Worm (Caenorhabditis elegans) whole organism, young adult: ENCODE results near the gene math-23.
"Not testable (repeated sequence)": the region's sequence is repeated elsewhere in the genome, so short reads cannot be mapped to it uniquely, and the experiment has no call there.

Experiments used
- B0019.2 ChIP-seq: fragments of 200-800 bp; sonication (Bioruptor generic); conservative IDR thresholded peaks from 2 replicates; pipeline ENCODE4 v1.3.6; 2022; ENCODE audit warnings: missing genetic modification reagents, missing genetic modification characterization, missing compliant biosample characterization
- D2030.7 ChIP-seq: fragments of 200-800 bp; sonication (Bioruptor generic); IDR thresholded peaks from 2 replicates; pipeline ENCODE4 v1.3.6; 2022; ENCODE audit warnings: missing genetic modification reagents, missing genetic modification characterization, missing compliant biosample characterization
- F10E7.11 ChIP-seq: sonication (generic microtip); optimal IDR thresholded peaks from 2 replicates; lab custom pipeline; 2017; ENCODE audit warnings: mild to moderate bottlenecking, missing genetic modification characterization, moderate library complexity, missing compliant biosample characterization
- F22D6.2 ChIP-seq: sonication (generic microtip); optimal IDR thresholded peaks from 2 replicates; lab custom pipeline; 2016; ENCODE audit warnings: mild to moderate bottlenecking, missing genetic modification characterization, missing compliant biosample characterization
- F33H1.4 ChIP-seq: fragments of 200-800 bp; sonication (Bioruptor generic); IDR thresholded peaks from 2 replicates; pipeline ENCODE4 v1.3.6; 2022; ENCODE audit warnings: missing genetic modification reagents, missing genetic modification characterization, missing compliant biosample characterization
- F39B2.1 ChIP-seq: fragments of 200-800 bp; sonication (Bioruptor generic); IDR thresholded peaks from 2 replicates; pipeline ENCODE4 v1.3.6; 2022; ENCODE audit warnings: missing genetic modification reagents, missing genetic modification characterization, missing compliant biosample characterization
- F49E8.2 ChIP-seq: sonication (generic microtip); optimal IDR thresholded peaks from 3 replicates; lab custom pipeline; 2017; ENCODE audit warnings: missing genetic modification characterization, mild to moderate bottlenecking, missing compliant biosample characterization, antibody characterized with exemption, moderate library complexity; ENCODE audit not compliant: insufficient read depth
- F52B5.7 ChIP-seq: sonication (generic microtip); optimal IDR thresholded peaks from 2 replicates; lab custom pipeline; 2016; ENCODE audit warnings: mild to moderate bottlenecking, missing genetic modification characterization, missing compliant biosample characterization
- F55B11.4 ChIP-seq: sonication (generic microtip); optimal IDR thresholded peaks from 2 replicates; lab custom pipeline; 2016; ENCODE audit warnings: missing compliant biosample characterization, missing genetic modification characterization, borderline replicate concordance; ENCODE audit not compliant: insufficient read depth
- Y53F4B.3 ChIP-seq: fragments of 200-800 bp; sonication (Bioruptor generic); IDR thresholded peaks from 2 replicates; pipeline ENCODE4 v1.3.6; 2022; ENCODE audit warnings: missing genetic modification reagents, missing genetic modification characterization, missing compliant biosample characterization
- Y53G8AR.9 ChIP-seq: fragments of 200-800 bp; sonication (Bioruptor generic); conservative IDR thresholded peaks from 2 replicates; pipeline ENCODE4 v1.3.6; 2022; ENCODE audit warnings: missing genetic modification reagents, missing genetic modification characterization, missing compliant biosample characterization
- Y67H2A.10 ChIP-seq: fragments of 200-800 bp; sonication (Bioruptor generic); conservative IDR thresholded peaks from 2 replicates; pipeline ENCODE4 v1.3.6; 2022; ENCODE audit warnings: missing genetic modification reagents, missing genetic modification characterization, missing compliant biosample characterization
- ZK185.1 ChIP-seq: sonication (generic microtip); optimal IDR thresholded peaks from 2 replicates; lab custom pipeline; 2016; ENCODE audit warnings: mild to moderate bottlenecking, missing genetic modification characterization, missing compliant biosample characterization; ENCODE audit not compliant: poor library complexity, severe bottlenecking
- attf-5 ChIP-seq: fragments of 200-800 bp; sonication (Bioruptor generic); optimal IDR thresholded peaks from 2 replicates; lab custom pipeline; 2018; ENCODE audit warnings: mild to moderate bottlenecking, missing genetic modification characterization, missing compliant biosample characterization
- attf-6 ChIP-seq: fragments of 200-800 bp; sonication (Bioruptor generic); IDR thresholded peaks from 2 replicates; pipeline ENCODE4 v1.3.6; 2022; ENCODE audit warnings: missing genetic modification reagents, missing genetic modification characterization, missing compliant biosample characterization
- bed-2 ChIP-seq: fragments of 200-800 bp; sonication (Bioruptor generic); IDR thresholded peaks from 2 replicates; pipeline ENCODE4 v1.3.6; 2022; ENCODE audit warnings: missing genetic modification reagents, missing genetic modification characterization, missing compliant biosample characterization
- ceh-27 ChIP-seq: fragments of 200-800 bp; sonication (Bioruptor generic); optimal IDR thresholded peaks from 2 replicates; lab custom pipeline; 2018; ENCODE audit warnings: mild to moderate bottlenecking, missing genetic modification characterization, moderate library complexity, missing compliant biosample characterization
- ceh-40 ChIP-seq: fragments of 200-800 bp; sonication (Bioruptor generic); IDR thresholded peaks from 2 replicates; pipeline ENCODE4 v1.3.6; 2022; ENCODE audit warnings: missing genetic modification characterization, missing compliant biosample characterization
- chd-7 ChIP-seq: sonication (generic microtip); optimal IDR thresholded peaks from 2 replicates; lab custom pipeline; 2016; ENCODE audit warnings: mild to moderate bottlenecking, missing genetic modification characterization, moderate library complexity, missing compliant biosample characterization
- die-1 ChIP-seq: sonication (generic microtip); optimal IDR thresholded peaks from 2 replicates; lab custom pipeline; 2016; ENCODE audit warnings: missing genotype, mild to moderate bottlenecking, missing genetic modification characterization, missing compliant biosample characterization
- dox-1 ChIP-seq: fragments of 200-800 bp; sonication (Bioruptor generic); IDR thresholded peaks from 2 replicates; pipeline ENCODE4 v1.3.6; 2022; ENCODE audit warnings: missing genetic modification reagents, missing genetic modification characterization, missing compliant biosample characterization
- him-1 ChIP-seq: sonication (generic microtip); optimal IDR thresholded peaks from 2 replicates; lab custom pipeline; 2016; ENCODE audit warnings: missing genotype, missing genetic modification reagents, missing genetic modification characterization, missing compliant biosample characterization
- hlh-26 ChIP-seq: fragments of 200-800 bp; sonication (Bioruptor generic); conservative IDR thresholded peaks from 2 replicates; pipeline ENCODE4 v1.3.6; 2022; ENCODE audit warnings: missing genetic modification reagents, missing genetic modification characterization, missing compliant biosample characterization
- hmg-20 ChIP-seq: fragments of 200-800 bp; sonication (Bioruptor generic); IDR thresholded peaks from 2 replicates; pipeline ENCODE4 v1.3.6; 2022; ENCODE audit warnings: missing genetic modification reagents, missing genetic modification characterization, missing compliant biosample characterization
- hsf-1 ChIP-seq: fragments of 200-800 bp; sonication (Bioruptor generic); IDR thresholded peaks from 2 replicates; pipeline ENCODE4 v1.3.6; 2022; ENCODE audit warnings: missing genetic modification reagents, missing genetic modification characterization, missing compliant biosample characterization
- let-607 ChIP-seq, 2 experiments: fragments of 200-800 bp in 1 of 2; sonication (Bioruptor generic) in 1 of 2; sonication (generic microtip) in 1 of 2; optimal IDR thresholded peaks; 2 replicates each; lab custom pipeline; 2016 to 2018; ENCODE audit warnings: mild to moderate bottlenecking in 2 of 2, missing compliant biosample characterization in 2 of 2, missing genetic modification characterization in 2 of 2, moderate library complexity in 2 of 2, missing genotype in 1 of 2
- lin-26 ChIP-seq: fragments of 200-800 bp; sonication (Bioruptor generic); IDR thresholded peaks from 2 replicates; pipeline ENCODE4 v1.3.6; 2022; ENCODE audit warnings: missing genetic modification reagents, missing genetic modification characterization, missing compliant biosample characterization
- lin-40 ChIP-seq: sonication (generic microtip); optimal IDR thresholded peaks from 2 replicates; lab custom pipeline; 2016; ENCODE audit warnings: missing genetic modification characterization, mild to moderate bottlenecking, missing compliant biosample characterization, missing genotype, missing genetic modification reagents
- lir-1 ChIP-seq: fragments of 200-800 bp; sonication (Bioruptor generic); conservative IDR thresholded peaks from 2 replicates; pipeline ENCODE4 v1.3.6; 2022; ENCODE audit warnings: missing genetic modification reagents, missing genetic modification characterization, missing compliant biosample characterization
- lsl-1 ChIP-seq: fragments of 200-800 bp; sonication (Bioruptor generic); optimal IDR thresholded peaks from 2 replicates; lab custom pipeline; 2018; ENCODE audit warnings: mild to moderate bottlenecking, missing genetic modification characterization, moderate library complexity, missing compliant biosample characterization
- madf-10 ChIP-seq: sonication (generic microtip); optimal IDR thresholded peaks from 2 replicates; lab custom pipeline; 2016; ENCODE audit warnings: mild to moderate bottlenecking, missing genetic modification characterization, missing compliant biosample characterization
- madf-6 ChIP-seq: fragments of 200-800 bp; sonication (Bioruptor generic); IDR thresholded peaks from 2 replicates; pipeline ENCODE4 v1.3.6; 2022; ENCODE audit warnings: missing genetic modification reagents, missing genetic modification characterization, missing compliant biosample characterization
- mxl-1 ChIP-seq: sonication (generic microtip); optimal IDR thresholded peaks from 2 replicates; lab custom pipeline; 2016; ENCODE audit warnings: missing genetic modification characterization, missing compliant biosample characterization
- nfya-2 ChIP-seq: fragments of 200-800 bp; sonication (Bioruptor generic); IDR thresholded peaks from 2 replicates; pipeline ENCODE4 v1.3.6; 2022; ENCODE audit warnings: missing genetic modification reagents, missing genetic modification characterization, missing compliant biosample characterization
- nhr-120 ChIP-seq: fragments of 200-800 bp; sonication (Bioruptor generic); IDR thresholded peaks from 2 replicates; pipeline ENCODE4 v1.3.6; 2022; ENCODE audit warnings: missing genetic modification characterization, missing compliant biosample characterization
- nhr-27 ChIP-seq: fragments of 200-800 bp; sonication (Bioruptor generic); optimal IDR thresholded peaks from 2 replicates; lab custom pipeline; 2018; ENCODE audit warnings: mild to moderate bottlenecking, missing genetic modification characterization, moderate library complexity, missing compliant biosample characterization
- nhr-80 ChIP-seq: sonication (generic microtip); optimal IDR thresholded peaks from 2 replicates; lab custom pipeline; 2016; ENCODE audit warnings: missing genetic modification characterization, missing compliant biosample characterization
- nhr-90 ChIP-seq: sonication (generic microtip); optimal IDR thresholded peaks from 2 replicates; lab custom pipeline; 2016; ENCODE audit warnings: missing genotype, mild to moderate bottlenecking, missing genetic modification characterization, missing compliant biosample characterization
- snpc-1.1 ChIP-seq: sonication (generic microtip); optimal IDR thresholded peaks from 2 replicates; lab custom pipeline; 2017; ENCODE audit warnings: missing genetic modification characterization, mild to moderate bottlenecking, missing compliant biosample characterization, antibody characterized with exemption, moderate library complexity, missing genotype, missing genetic modification reagents; ENCODE audit not compliant: insufficient read depth
- snpc-4 ChIP-seq, 5 experiments: fragments of 150-350 bp in 1 of 5; sonication (generic microtip) in 4 of 5; optimal IDR thresholded peaks; 2 replicates each; lab custom pipeline; 2014 to 2018; ENCODE audit warnings: missing genetic modification characterization in 5 of 5, missing biosample characterization in 3 of 5, antibody characterized with exemption in 2 of 5, mild to moderate bottlenecking in 2 of 5, missing compliant biosample characterization in 2 of 5, missing genotype in 2 of 5, moderate library complexity in 2 of 5, missing genetic modification reagents in 1 of 5
- tbp1 ChIP-seq: fragments of 200-800 bp; sonication (Bioruptor generic); optimal IDR thresholded peaks from 2 replicates; lab custom pipeline; 2018; ENCODE audit warnings: mild to moderate bottlenecking, missing genetic modification characterization, missing compliant biosample characterization
- tbx-9 ChIP-seq: sonication (generic microtip); optimal IDR thresholded peaks from 2 replicates; lab custom pipeline; 2016; ENCODE audit warnings: borderline replicate concordance, missing genetic modification characterization, inconsistent platforms, missing compliant biosample characterization
- unc-62 ChIP-seq: fragments of 150-350 bp; optimal IDR thresholded peaks from 2 replicates; lab custom pipeline; 2014; ENCODE audit warnings: missing biosample characterization, missing genetic modification reagents, missing genetic modification characterization
- xnd-1 ChIP-seq: sonication (generic microtip); optimal IDR thresholded peaks from 2 replicates; lab custom pipeline; 2016; ENCODE audit warnings: missing genotype, missing genetic modification reagents, missing genetic modification characterization, missing compliant biosample characterization
- ztf-28 ChIP-seq: fragments of 200-800 bp; sonication (Bioruptor generic); IDR thresholded peaks from 2 replicates; pipeline ENCODE4 v1.3.6; 2022; ENCODE audit warnings: missing genetic modification reagents, missing genetic modification characterization, missing compliant biosample characterization

math-23 gene

ce11 chrII:1946427-1946826 is 44.3 kb downstream of the math-23 start, which contains the start of gene math-48:
TSS of gene math-48 (minus strand) at chrII:1946527.
- TF ChIP-seq him-1 (tag; lab: Kevin White, UChicago) (no peak), chd-7 (tag; lab: Kevin White, UChicago) (no peak), xnd-1 (tag; lab: Kevin White, UChicago) (no peak), nhr-27 (tag; lab: Kevin White, UChicago) (no peak), lsl-1 (no peak), snpc-4 (GFP tag; optimal IDR thresholded peaks at IDR 0.05; lab: Kevin White, UChicago) (no peak), snpc-4 (tag; optimal IDR thresholded peaks at IDR 0.05; lab: Kevin White, UChicago) (no peak), Y53F4B.3 (no peak), bed-2 (GFP tag; lab: Robert Waterston, UW) (no peak), hmg-20 (GFP tag; lab: Robert Waterston, UW) (no peak), F52B5.7 (tag; lab: Kevin White, UChicago) (no peak), tbx-9 (tag; lab: Kevin White, UChicago) (no peak), unc-62 (GFP tag; lab: Kevin White, UChicago) (no peak), ceh-27 (GFP tag; lab: Kevin White, UChicago) (no peak), nfya-2 (GFP tag; lab: Robert Waterston, UW) (no peak), attf-6 (GFP tag; lab: Robert Waterston, UW) (no peak), attf-5 (GFP tag; lab: Kevin White, UChicago) (no peak), lir-1 (no peak), hsf-1 (GFP tag; lab: Robert Waterston, UW) (no peak), hlh-26 (GFP tag; lab: Robert Waterston, UW) (no peak)

DNA sequence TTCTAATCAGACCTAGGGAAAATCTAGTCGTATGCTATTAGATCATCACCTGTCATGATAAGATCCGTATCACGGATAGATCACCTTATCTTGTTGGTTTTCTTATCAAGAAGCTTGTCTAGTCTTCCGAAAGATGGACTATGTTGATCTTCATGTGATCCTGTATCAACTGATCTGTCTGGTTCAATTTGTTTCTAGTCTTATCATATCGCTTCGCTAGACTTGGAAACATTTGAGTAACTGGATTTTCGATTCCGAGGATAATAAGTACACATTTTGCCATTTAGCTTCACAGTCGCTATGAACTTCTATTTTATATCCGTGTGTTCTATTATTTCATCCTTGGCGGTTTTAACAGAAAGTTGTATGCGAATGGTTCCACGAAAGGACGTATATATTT is 46.3 kb downstream of the math-23 start, which contains the start of gene ZK250.2:
ZK250.2 (plus strand) TSS at position 301 of the 400 bp plus-strand sequence.
- not testable (repeated sequence) for TF ChIP-seq tbp1 (GFP tag; lab: Kevin White, UChicago); B0019.2 (GFP tag; lab: Robert Waterston, UW); F49E8.2 (tag; lab: Kevin White, UChicago)

- 0 out of 2 replicates have a peak, but pooled peaks have one; percentile 52 for TF ChIP-seq Y53G8AR.9 (GFP tag; lab: Robert Waterston, UW)
- TF ChIP-seq F10E7.11 (tag; lab: Kevin White, UChicago) = no peak
- no peak for TF ChIP-seq let-607 (tag; optimal IDR thresholded peaks at IDR 0.05; lab: Kevin White, UChicago)
- no peak for TF ChIP-seq ceh-40
- no peak for TF ChIP-seq F22D6.2 (tag; lab: Kevin White, UChicago)
- no peak for TF ChIP-seq F33H1.4 (GFP tag; lab: Robert Waterston, UW)
- no peak for TF ChIP-seq mxl-1 (tag; lab: Kevin White, UChicago)
- no peak for TF ChIP-seq lin-40 (tag; lab: Kevin White, UChicago)
- no peak for TF ChIP-seq madf-10 (tag; lab: Kevin White, UChicago)
- TF ChIP-seq F55B11.4 = no peak
- TF ChIP-seq Y67H2A.10 (GFP tag; lab: Robert Waterston, UW) = no peak
- TF ChIP-seq hmg-20 (GFP tag; lab: Robert Waterston, UW) = no peak
- no peak for TF ChIP-seq D2030.7 (GFP tag; lab: Robert Waterston, UW)
- TF ChIP-seq snpc-1.1 (tag; lab: Kevin White, UChicago) = no peak
- no peak for TF ChIP-seq tbp1 (GFP tag; lab: Kevin White, UChicago)
- TF ChIP-seq nhr-80 = peak; percentile 73
- TF ChIP-seq ztf-28 (GFP tag; lab: Robert Waterston, UW) = no peak
- TF ChIP-seq nhr-90 = no peak
- TF ChIP-seq F39B2.1 (GFP tag; lab: Robert Waterston, UW) = no peak
- TF ChIP-seq dox-1 (GFP tag; lab: Robert Waterston, UW) = peak; percentile 57
- no peak for TF ChIP-seq lin-26 (GFP tag; lab: Robert Waterston, UW)
- TF ChIP-seq die-1 = no peak
- TF ChIP-seq madf-6 (GFP tag; lab: Robert Waterston, UW) = no peak
- no peak for TF ChIP-seq nhr-120
- no peak for TF ChIP-seq ZK185.1 (tag; lab: Kevin White, UChicago)
Measured at ce11 chrII:1949119-1949518, 47.0 kb downstream of the math-23 start.
